Worm (Caenorhabditis elegans) whole organism, young adult: ENCODE data around the gene R10E11.5.

Source experiments
- B0261.1 ChIP-seq: sonication (generic microtip); optimal IDR thresholded peaks from 2 replicates; lab custom pipeline; 2016; ENCODE audit warnings: mild to moderate bottlenecking, missing genetic modification characterization, moderate library complexity, missing compliant biosample characterization
- D2030.7 ChIP-seq: fragments of 200-800 bp; sonication (Bioruptor generic); IDR thresholded peaks from 2 replicates; pipeline ENCODE4 v1.3.6; 2022; ENCODE audit warnings: missing genetic modification reagents, missing genetic modification characterization, missing compliant biosample characterization
- F23B12.7 ChIP-seq: sonication (generic microtip); optimal IDR thresholded peaks from 2 replicates; lab custom pipeline; 2017; ENCODE audit warnings: missing genetic modification characterization, mild to moderate bottlenecking, missing compliant biosample characterization, antibody characterized with exemption, moderate library complexity; ENCODE audit not compliant: insufficient read depth
- F37B4.10 ChIP-seq: fragments of 200-800 bp; sonication (Bioruptor generic); IDR thresholded peaks from 2 replicates; pipeline ENCODE4 v1.3.6; 2022; ENCODE audit warnings: missing genetic modification characterization, missing compliant biosample characterization
- Y79H2A.3 ChIP-seq: fragments of 200-800 bp; sonication (Bioruptor generic); conservative IDR thresholded peaks from 2 replicates; pipeline ENCODE4 v1.3.6; 2022; ENCODE audit warnings: missing genetic modification reagents, missing genetic modification characterization, missing compliant biosample characterization
- aptf-2 ChIP-seq: fragments of 200-800 bp; sonication (Bioruptor generic); conservative IDR thresholded peaks from 2 replicates; pipeline ENCODE4 v1.3.6; 2022; ENCODE audit warnings: missing genetic modification reagents, missing genetic modification characterization, missing compliant biosample characterization
- attf-6 ChIP-seq: fragments of 200-800 bp; sonication (Bioruptor generic); IDR thresholded peaks from 2 replicates; pipeline ENCODE4 v1.3.6; 2022; ENCODE audit warnings: missing genetic modification reagents, missing genetic modification characterization, missing compliant biosample characterization
- ceh-79 ChIP-seq: sonication (generic microtip); optimal IDR thresholded peaks from 2 replicates; lab custom pipeline; 2017; ENCODE audit warnings: mild to moderate bottlenecking, missing genetic modification characterization, missing compliant biosample characterization
- die-1 ChIP-seq: sonication (generic microtip); optimal IDR thresholded peaks from 2 replicates; lab custom pipeline; 2016; ENCODE audit warnings: missing genotype, mild to moderate bottlenecking, missing genetic modification characterization, missing compliant biosample characterization
- dox-1 ChIP-seq: fragments of 200-800 bp; sonication (Bioruptor generic); IDR thresholded peaks from 2 replicates; pipeline ENCODE4 v1.3.6; 2022; ENCODE audit warnings: missing genetic modification reagents, missing genetic modification characterization, missing compliant biosample characterization
- dpl-1 ChIP-seq: fragments of 150-350 bp; optimal IDR thresholded peaks from 2 replicates; lab custom pipeline; 2014; ENCODE audit warnings: missing biosample characterization, missing genetic modification reagents, missing genetic modification characterization
- ets-4 ChIP-seq: fragments of 200-800 bp; sonication (Bioruptor generic); optimal IDR thresholded peaks from 2 replicates; lab custom pipeline; 2018; ENCODE audit warnings: mild to moderate bottlenecking, missing genetic modification characterization, missing compliant biosample characterization
- hmg-1.2 ChIP-seq: fragments of 200-800 bp; sonication (Bioruptor generic); IDR thresholded peaks from 2 replicates; pipeline ENCODE4 v1.3.6; 2022; ENCODE audit warnings: missing genetic modification reagents, missing genetic modification characterization, missing compliant biosample characterization
- hmg-20 ChIP-seq: fragments of 200-800 bp; sonication (Bioruptor generic); IDR thresholded peaks from 2 replicates; pipeline ENCODE4 v1.3.6; 2022; ENCODE audit warnings: missing genetic modification reagents, missing genetic modification characterization, missing compliant biosample characterization
- lag-1 ChIP-seq: fragments of 200-800 bp; sonication (Bioruptor generic); IDR thresholded peaks from 2 replicates; pipeline ENCODE4 v1.3.6; 2022; ENCODE audit warnings: missing genetic modification reagents, missing genetic modification characterization, missing compliant biosample characterization
- let-607 ChIP-seq, 2 experiments: fragments of 200-800 bp in 1 of 2; sonication (Bioruptor generic) in 1 of 2; sonication (generic microtip) in 1 of 2; optimal IDR thresholded peaks; 2 replicates each; lab custom pipeline; 2016 to 2018; ENCODE audit warnings: mild to moderate bottlenecking in 2 of 2, missing compliant biosample characterization in 2 of 2, missing genetic modification characterization in 2 of 2, moderate library complexity in 2 of 2, missing genotype in 1 of 2
- lin-54 ChIP-seq: fragments of 200-800 bp; sonication (Bioruptor generic); optimal IDR thresholded peaks from 2 replicates; lab custom pipeline; 2018; ENCODE audit warnings: mild to moderate bottlenecking, missing genetic modification characterization, missing compliant biosample characterization
- lsl-1 ChIP-seq: fragments of 200-800 bp; sonication (Bioruptor generic); optimal IDR thresholded peaks from 2 replicates; lab custom pipeline; 2018; ENCODE audit warnings: mild to moderate bottlenecking, missing genetic modification characterization, moderate library complexity, missing compliant biosample characterization
- madf-3 ChIP-seq: fragments of 200-800 bp; sonication (Bioruptor generic); IDR thresholded peaks from 2 replicates; pipeline ENCODE4 v1.3.6; 2022; ENCODE audit warnings: missing genetic modification reagents, missing genetic modification characterization, missing compliant biosample characterization
- madf-6 ChIP-seq: fragments of 200-800 bp; sonication (Bioruptor generic); IDR thresholded peaks from 2 replicates; pipeline ENCODE4 v1.3.6; 2022; ENCODE audit warnings: missing genetic modification reagents, missing genetic modification characterization, missing compliant biosample characterization
- madf-8 ChIP-seq: fragments of 200-800 bp; sonication (Bioruptor generic); conservative IDR thresholded peaks from 2 replicates; pipeline ENCODE4 v1.3.6; 2022; ENCODE audit warnings: missing genetic modification reagents, missing genetic modification characterization, missing compliant biosample characterization
- mes-4 ChIP-seq: sonication (generic microtip); optimal IDR thresholded peaks from 2 replicates; lab custom pipeline; 2016; ENCODE audit warnings: missing genotype, missing genetic modification characterization, missing compliant biosample characterization
- nfya-2 ChIP-seq: fragments of 200-800 bp; sonication (Bioruptor generic); IDR thresholded peaks from 2 replicates; pipeline ENCODE4 v1.3.6; 2022; ENCODE audit warnings: missing genetic modification reagents, missing genetic modification characterization, missing compliant biosample characterization
- nhr-80 ChIP-seq: sonication (generic microtip); optimal IDR thresholded peaks from 2 replicates; lab custom pipeline; 2016; ENCODE audit warnings: missing genetic modification characterization, missing compliant biosample characterization
- pha-4 ChIP-seq: fragments of 150-350 bp; sonication (generic microtip); optimal IDR thresholded peaks from 2 replicates; lab custom pipeline; 2014; ENCODE audit warnings: missing biosample characterization, missing genetic modification reagents, missing genetic modification characterization
- rec-8 ChIP-seq, 2 experiments: sonication (generic microtip); optimal IDR thresholded peaks; 2 replicates each; lab custom pipeline; 2016; ENCODE audit warnings: mild to moderate bottlenecking in 2 of 2, missing genetic modification characterization in 2 of 2, missing genetic modification reagents in 2 of 2, missing genotype in 2 of 2, missing biosample characterization in 1 of 2, missing compliant biosample characterization in 1 of 2, moderate library complexity in 1 of 2
- snpc-4 ChIP-seq, 5 experiments: fragments of 150-350 bp in 1 of 5; sonication (generic microtip) in 4 of 5; optimal IDR thresholded peaks; 2 replicates each; lab custom pipeline; 2014 to 2018; ENCODE audit warnings: missing genetic modification characterization in 5 of 5, missing biosample characterization in 3 of 5, antibody characterized with exemption in 2 of 5, mild to moderate bottlenecking in 2 of 5, missing compliant biosample characterization in 2 of 5, missing genotype in 2 of 5, moderate library complexity in 2 of 5, missing genetic modification reagents in 1 of 5
- tbx-9 ChIP-seq: sonication (generic microtip); optimal IDR thresholded peaks from 2 replicates; lab custom pipeline; 2016; ENCODE audit warnings: borderline replicate concordance, missing genetic modification characterization, inconsistent platforms, missing compliant biosample characterization
- tlf-1 ChIP-seq: fragments of 200-800 bp; sonication (Bioruptor generic); optimal IDR thresholded peaks from 2 replicates; lab custom pipeline; 2018; ENCODE audit warnings: mild to moderate bottlenecking, missing genetic modification characterization, missing compliant biosample characterization
- unc-130 ChIP-seq: sonication (generic microtip); optimal IDR thresholded peaks from 2 replicates; lab custom pipeline; 2016; ENCODE audit warnings: missing genetic modification reagents, missing genetic modification characterization, missing compliant biosample characterization
- ztf-22 ChIP-seq: fragments of 200-800 bp; sonication (Bioruptor generic); optimal IDR thresholded peaks from 2 replicates; lab custom pipeline; 2018; ENCODE audit warnings: mild to moderate bottlenecking, missing genetic modification characterization, moderate library complexity, missing compliant biosample characterization
- ztf-25 ChIP-seq: fragments of 200-800 bp; sonication (Bioruptor generic); IDR thresholded peaks from 2 replicates; pipeline ENCODE4 v1.3.6; 2022; ENCODE audit warnings: missing genetic modification reagents, missing genetic modification characterization, missing compliant biosample characterization
- ztf-28 ChIP-seq: fragments of 200-800 bp; sonication (Bioruptor generic); IDR thresholded peaks from 2 replicates; pipeline ENCODE4 v1.3.6; 2022; ENCODE audit warnings: missing genetic modification reagents, missing genetic modification characterization, missing compliant biosample characterization

The R10E11.5 gene

ce11 chrIII:9793592-9794417, 4.3 kb upstream of the R10E11.5 start, which contains the start of the genes R10E11.9 and mcm-6 (continued):
- TF ChIP-seq nfya-2 = no peak
- TF ChIP-seq die-1 (tag; lab: Kevin White, UChicago) = no peak
- peak; percentile 37 for TF ChIP-seq unc-130 (GFP tag; lab: Kevin White, UChicago)
- TF ChIP-seq lin-54 (GFP tag; lab: Kevin White, UChicago) = peak; percentile 80
- TF ChIP-seq hmg-1.2 = peak; percentile 96
- TF ChIP-seq lsl-1 (GFP tag; lab: Kevin White, UChicago) = peak; percentile 92
- TF ChIP-seq lag-1 (GFP tag; lab: Robert Waterston, UW) = no peak
- no peak for TF ChIP-seq B0261.1 (tag; lab: Kevin White, UChicago)
- TF ChIP-seq D2030.7 (GFP tag; lab: Robert Waterston, UW) = peak; percentile 55
- TF ChIP-seq mes-4 = no peak
- TF ChIP-seq ztf-28 = no peak
- no peak for TF ChIP-seq F23B12.7 (tag; lab: Kevin White, UChicago)
- no peak for TF ChIP-seq snpc-4 (GFP tag; optimal IDR thresholded peaks at IDR 0.05; lab: Kevin White, UChicago)
- TF ChIP-seq snpc-4 (tag; optimal IDR thresholded peaks at IDR 0.05; lab: Kevin White, UChicago) = peak in 1 of 4 experiments; percentile 4
- TF ChIP-seq dpl-1 (GFP tag; lab: Kevin White, UChicago) = peak; percentile 66
- TF ChIP-seq Y79H2A.3 (GFP tag; lab: Robert Waterston, UW) = 0 out of 2 replicates have a peak, but pooled peaks have one; percentile 6
- TF ChIP-seq dox-1 (GFP tag; lab: Robert Waterston, UW) = peak; percentile 68
- peak; percentile 94 for TF ChIP-seq madf-6 (GFP tag; lab: Robert Waterston, UW)
- no peak for TF ChIP-seq rec-8 (tag; optimal IDR thresholded peaks at IDR 0.05; lab: Kevin White, UChicago)
- no peak for TF ChIP-seq pha-4 (tag; lab: Kevin White, UChicago)
- no peak for TF ChIP-seq madf-3 (GFP tag; lab: Robert Waterston, UW)
- no peak for TF ChIP-seq tbx-9
- TF ChIP-seq madf-8 = peak; percentile 91
- peak; percentile 3 for TF ChIP-seq tlf-1 (GFP tag; lab: Kevin White, UChicago)
- TF ChIP-seq ceh-79 (tag; lab: Kevin White, UChicago) = no peak
- no peak for TF ChIP-seq hmg-20 (GFP tag; lab: Robert Waterston, UW)
- TF ChIP-seq ets-4 = no peak

- no peak for TF ChIP-seq ztf-25 (GFP tag; lab: Robert Waterston, UW)
- no peak for TF ChIP-seq F37B4.10 (GFP tag; lab: Robert Waterston, UW)
- TF ChIP-seq ztf-22 (GFP tag; lab: Kevin White, UChicago) = no peak
- no peak for TF ChIP-seq die-1 (tag; lab: Kevin White, UChicago)
- TF ChIP-seq pha-4 (tag; lab: Kevin White, UChicago) = no peak
- no peak for TF ChIP-seq aptf-2 (GFP tag; lab: Robert Waterston, UW)
Observed at ce11 chrIII:9789083-9789482, 374 bp downstream of the R10E11.5 start.

- TF ChIP-seq let-607 (tag; optimal IDR thresholded peaks at IDR 0.05; lab: Kevin White, UChicago) = peak; percentile 97 to 98
- no peak for TF ChIP-seq attf-6 (GFP tag; lab: Robert Waterston, UW)
- peak; percentile 93 for TF ChIP-seq nhr-80 (tag; lab: Kevin White, UChicago)
- TF ChIP-seq, all 124 proteins: peak for 2
Observed at ce11 chrIII:9786776-9787175, 2.7 kb downstream of the R10E11.5 start.
